Fruit fly (Drosophila melanogaster): ENCODE measurements around the gene CG16863.

The CG16863 gene

dm6 chr2L:13778648-13779047 is 12.1 kb upstream of the CG16863 start:
- TF ChIP-seq sv (GFP tag; optimal IDR thresholded peaks at IDR 0.05) (peak; percentile 21), rgr (GFP tag; optimal IDR thresholded peaks at IDR 0.05) (peak; percentile 13), CrebA (GFP tag; optimal IDR thresholded peaks at IDR 0.05; ENCODE audit: borderline replicate concordance) (no peak), ey (GFP tag; optimal IDR thresholded peaks at IDR 0.05) (peak; percentile 7), Hnf4 (GFP tag; optimal IDR thresholded peaks at IDR 0.05) (peak; percentile 12)

DNA sequence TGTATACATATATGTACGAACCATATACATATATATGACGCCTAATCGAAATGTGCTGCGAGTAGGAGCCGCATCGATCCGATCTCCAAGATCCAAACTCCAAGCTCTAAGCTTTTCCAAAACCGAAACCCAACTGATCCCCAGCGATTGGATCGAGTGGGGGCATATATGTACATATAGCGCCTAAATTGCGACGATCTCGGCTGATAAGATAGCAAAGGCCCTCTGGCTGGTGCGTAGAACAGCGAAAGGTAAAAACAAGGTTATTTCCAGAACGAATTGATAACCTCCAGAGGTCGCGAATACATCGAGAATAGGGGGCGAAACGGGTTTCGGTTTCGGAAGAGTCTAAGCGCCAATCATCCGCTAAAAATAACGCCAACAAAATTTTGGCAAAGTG is 11.6 kb upstream of the CG16863 start:
- TF ChIP-seq Hr78 (GFP tag; optimal IDR thresholded peaks at IDR 0.05) = no peak
- TF ChIP-seq fru (GFP tag; optimal IDR thresholded peaks at IDR 0.05) = no peak
- TF ChIP-seq usp (GFP tag; optimal IDR thresholded peaks at IDR 0.05) = no peak
- no peak for TF ChIP-seq dsf (GFP tag; optimal IDR thresholded peaks at IDR 0.05; ENCODE audit: borderline replicate concordance)
- TF ChIP-seq N (GFP tag; optimal IDR thresholded peaks at IDR 0.05) = no peak

DNA sequence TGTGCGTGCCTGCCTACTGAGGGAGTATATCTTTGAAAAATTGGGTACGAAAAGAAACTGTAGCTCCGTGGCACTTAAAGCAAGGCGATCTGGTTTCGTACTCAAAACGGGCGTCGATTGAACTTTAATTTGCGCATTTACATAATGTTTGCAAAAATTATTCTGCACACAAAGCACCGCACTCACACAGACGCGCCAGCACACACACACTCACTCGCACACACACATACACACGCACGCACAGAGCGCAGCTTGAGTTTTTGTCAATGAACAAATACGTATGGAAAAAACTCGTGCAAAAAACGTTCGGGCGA is 11.0 kb upstream of the CG16863 start:
- no peak for TF ChIP-seq sv (GFP tag; optimal IDR thresholded peaks at IDR 0.05)
- no peak for TF ChIP-seq N (GFP tag; optimal IDR thresholded peaks at IDR 0.05)
- no peak for TF ChIP-seq fru (GFP tag; optimal IDR thresholded peaks at IDR 0.05)
- no peak for TF ChIP-seq Hnf4 (GFP tag; optimal IDR thresholded peaks at IDR 0.05)
- TF ChIP-seq dl (GFP tag; optimal IDR thresholded peaks at IDR 0.05; ENCODE audit: insufficient read depth in 1 of 2, partially characterized antibody in 2 of 2) = peak in 1 of 2 experiments; percentile 39
- TF ChIP-seq rgr (GFP tag; optimal IDR thresholded peaks at IDR 0.05) = no peak
- TF ChIP-seq Hr78 (GFP tag; optimal IDR thresholded peaks at IDR 0.05) = no peak
- TF ChIP-seq ey (GFP tag; optimal IDR thresholded peaks at IDR 0.05) = no peak
- no peak for TF ChIP-seq sage (GFP tag; optimal IDR thresholded peaks at IDR 0.05)
- TF ChIP-seq pan (optimal IDR thresholded peaks at IDR 0.05) = no peak
- no peak for TF ChIP-seq Abd-B (GFP tag; optimal IDR thresholded peaks at IDR 0.05)
- TF ChIP-seq Sp1 (GFP tag; optimal IDR thresholded peaks at IDR 0.05) = no peak
- no peak for TF ChIP-seq h (GFP tag; optimal IDR thresholded peaks at IDR 0.05)
- no peak for TF ChIP-seq dmrt93B (GFP tag; optimal IDR thresholded peaks at IDR 0.05)
- peak; percentile 85 for TF ChIP-seq Hr83 (GFP tag; optimal IDR thresholded peaks at IDR 0.05; ENCODE audit: poor library complexity, severe bottlenecking)
- TF ChIP-seq GATAd (GFP tag; optimal IDR thresholded peaks at IDR 0.05) = no peak
- no peak for TF ChIP-seq tai (GFP tag; optimal IDR thresholded peaks at IDR 0.05)
- peak; percentile 34 for TF ChIP-seq Dfd (GFP tag; optimal IDR thresholded peaks at IDR 0.05)
- no peak for TF ChIP-seq Jra (GFP tag; optimal IDR thresholded peaks at IDR 0.05)
- TF ChIP-seq OdsH (GFP tag; optimal IDR thresholded peaks at IDR 0.05) = no peak
- no peak for TF ChIP-seq Myc (optimal IDR thresholded peaks at IDR 0.05)
- no peak for TF ChIP-seq Rel (GFP tag; optimal IDR thresholded peaks at IDR 0.05)
- TF ChIP-seq Rel (tag; optimal IDR thresholded peaks at IDR 0.05) = peak; percentile 39
- no peak for TF ChIP-seq Mio (GFP tag; optimal IDR thresholded peaks at IDR 0.05)
- peak; percentile 46 for TF ChIP-seq Dif (GFP tag; optimal IDR thresholded peaks at IDR 0.05; ENCODE audit: partially characterized antibody)
- TF ChIP-seq CG9705 (GFP tag; optimal IDR thresholded peaks at IDR 0.05) = no peak
- TF ChIP-seq jim (GFP tag; optimal IDR thresholded peaks at IDR 0.05) = no peak
- no peak for TF ChIP-seq foxo (GFP tag; optimal IDR thresholded peaks at IDR 0.05)
- TF ChIP-seq HLH106 (tag; optimal IDR thresholded peaks at IDR 0.05) = no peak
- TF ChIP-seq Vsx2 (GFP tag; optimal IDR thresholded peaks at IDR 0.05; ENCODE audit: partially characterized antibody) = no peak
- TF ChIP-seq psq (GFP tag; optimal IDR thresholded peaks at IDR 0.05) = no peak
- no peak for TF ChIP-seq dsf (GFP tag; optimal IDR thresholded peaks at IDR 0.05; ENCODE audit: borderline replicate concordance)
- TF ChIP-seq CrebA (GFP tag; optimal IDR thresholded peaks at IDR 0.05; ENCODE audit: borderline replicate concordance) = no peak

dm6 chr2L:13780109-13780947 is 10.4 kb upstream of the CG16863 start, which contains the start of the genes CG9008 and p38b:
CG9008 (minus strand) TSS chr2L:13780165.
p38b (plus strand) TSS chr2L:13780689.
- TF ChIP-seq dl (GFP tag; optimal IDR thresholded peaks at IDR 0.05; ENCODE audit: insufficient read depth in 1 of 2, partially characterized antibody in 2 of 2) = no peak
- TF ChIP-seq foxo (GFP tag; optimal IDR thresholded peaks at IDR 0.05) = peak in 1 of 2 experiments; percentile 87
- TF ChIP-seq brk (GFP tag; optimal IDR thresholded peaks at IDR 0.05) = no peak
- TF ChIP-seq CG9705 (GFP tag; optimal IDR thresholded peaks at IDR 0.05) = peak; percentile 65
- TF ChIP-seq CG32264 (GFP tag; optimal IDR thresholded peaks at IDR 0.05) = peak; percentile 39
- no peak for TF ChIP-seq Hr78 (GFP tag; optimal IDR thresholded peaks at IDR 0.05)
- TF ChIP-seq GATAd (GFP tag; optimal IDR thresholded peaks at IDR 0.05) = no peak
- peak; percentile 57 for TF ChIP-seq jim (GFP tag; optimal IDR thresholded peaks at IDR 0.05)
- peak; percentile 78 for TF ChIP-seq fru (GFP tag; optimal IDR thresholded peaks at IDR 0.05)
- TF ChIP-seq pan (optimal IDR thresholded peaks at IDR 0.05) = no peak
- no peak for TF ChIP-seq Dfd (GFP tag; optimal IDR thresholded peaks at IDR 0.05)
- TF ChIP-seq Rel (GFP tag; optimal IDR thresholded peaks at IDR 0.05) = peak; percentile 23
- TF ChIP-seq Rel (tag; optimal IDR thresholded peaks at IDR 0.05) = peak; percentile 8
- no peak for TF ChIP-seq Dif (GFP tag; optimal IDR thresholded peaks at IDR 0.05; ENCODE audit: partially characterized antibody)
- TF ChIP-seq psq (GFP tag; optimal IDR thresholded peaks at IDR 0.05) = peak; percentile 84
- TF ChIP-seq ey (GFP tag; optimal IDR thresholded peaks at IDR 0.05) = peak; percentile 26
- peak; percentile 69 for TF ChIP-seq h (GFP tag; optimal IDR thresholded peaks at IDR 0.05)
- TF ChIP-seq tai (GFP tag; optimal IDR thresholded peaks at IDR 0.05) = no peak
- peak; percentile 58 for TF ChIP-seq rgr (GFP tag; optimal IDR thresholded peaks at IDR 0.05)
- TF ChIP-seq Myc (optimal IDR thresholded peaks at IDR 0.05) = no peak
- TF ChIP-seq Vsx2 (GFP tag; optimal IDR thresholded peaks at IDR 0.05; ENCODE audit: partially characterized antibody) = no peak
- TF ChIP-seq sage (GFP tag; optimal IDR thresholded peaks at IDR 0.05) = peak; percentile 79
- peak; percentile 76 for TF ChIP-seq OdsH (GFP tag; optimal IDR thresholded peaks at IDR 0.05)
- TF ChIP-seq woc (GFP tag; optimal IDR thresholded peaks at IDR 0.05) = peak; percentile 86
- peak; percentile 93 for TF ChIP-seq Sp1 (GFP tag; optimal IDR thresholded peaks at IDR 0.05)
- TF ChIP-seq br (GFP tag; optimal IDR thresholded peaks at IDR 0.05) = peak; percentile 42
- TF ChIP-seq N (GFP tag; optimal IDR thresholded peaks at IDR 0.05) = no peak
- TF ChIP-seq HLH106 (tag; optimal IDR thresholded peaks at IDR 0.05) = peak; percentile 89
- no peak for TF ChIP-seq Abd-B (GFP tag; optimal IDR thresholded peaks at IDR 0.05)
- TF ChIP-seq Hr83 (GFP tag; optimal IDR thresholded peaks at IDR 0.05; ENCODE audit: poor library complexity, severe bottlenecking) = peak; percentile 74
- TF ChIP-seq sv (GFP tag; optimal IDR thresholded peaks at IDR 0.05) = peak; percentile 65
